Fruit fly (Drosophila melanogaster): ENCODE measurements around the gene CG10513.

- TF ChIP-seq h (optimal IDR thresholded peaks at IDR 0.05) (no peak), insv (optimal IDR thresholded peaks at IDR 0.05) (no peak), Sin3A (optimal IDR thresholded peaks at IDR 0.05) (no peak), Myc (optimal IDR thresholded peaks at IDR 0.05) (no peak), ttk (optimal IDR thresholded peaks at IDR 0.05) (no peak), psq (optimal IDR thresholded peaks at IDR 0.05) (no peak)
Observed at dm6 chr3R:25305822-25306544, 29.0 kb upstream of the CG10513 start.
